Worm (Caenorhabditis elegans) whole organism, L1 larva: ENCODE results near the gene K08D8.3.

Experiments used
- elt-3 ChIP-seq, 6 experiments: fragments of 150-350 bp in 1 of 6; sonication (generic microtip); optimal IDR thresholded peaks; 2 replicates each; lab custom pipeline; 2017 to 2018; ENCODE audit warnings: missing biosample characterization in 6 of 6, missing genetic modification characterization in 6 of 6, inconsistent platforms in 1 of 6
- lin-15B ChIP-seq: fragments of 150-350 bp; sonication (generic microtip); optimal IDR thresholded peaks from 3 replicates; lab custom pipeline; 2014; ENCODE audit warnings: missing biosample characterization, missing genetic modification characterization
- lin-35 ChIP-seq, 2 experiments: fragments of 150-350 bp; optimal IDR thresholded peaks; 2 replicates each; lab custom pipeline; 2014; ENCODE audit warnings: missing biosample characterization in 2 of 2, missing genetic modification characterization in 2 of 2, missing genetic modification reagents in 2 of 2
- mab-9 ChIP-seq: fragments of 200-800 bp; sonication (Bioruptor generic); IDR thresholded peaks from 2 replicates; pipeline ENCODE4 v1.3.6; 2022; ENCODE audit warnings: missing genetic modification reagents, missing genetic modification characterization, missing compliant biosample characterization
- mdl-1 ChIP-seq, 2 experiments: fragments of 150-350 bp; optimal IDR thresholded peaks; 2 replicates each; lab custom pipeline; 2014 to 2017; ENCODE audit warnings: missing biosample characterization in 2 of 2, missing genetic modification characterization in 2 of 2, inconsistent platforms in 1 of 2
- snpc-4 ChIP-seq: fragments of 150-350 bp; optimal IDR thresholded peaks from 2 replicates; lab custom pipeline; 2014; ENCODE audit warnings: missing biosample characterization, missing genetic modification characterization
- sox-4 ChIP-seq: sonication (generic microtip); optimal IDR thresholded peaks from 2 replicates; lab custom pipeline; 2016; ENCODE audit warnings: missing genetic modification characterization, missing compliant biosample characterization
- ztf-11 ChIP-seq, 2 experiments: sonication (generic microtip); optimal IDR thresholded peaks; 2 replicates each; lab custom pipeline; 2016 to 2017; ENCODE audit warnings: missing genetic modification characterization in 2 of 2, missing biosample characterization in 1 of 2, missing compliant biosample characterization in 1 of 2

DNA sequence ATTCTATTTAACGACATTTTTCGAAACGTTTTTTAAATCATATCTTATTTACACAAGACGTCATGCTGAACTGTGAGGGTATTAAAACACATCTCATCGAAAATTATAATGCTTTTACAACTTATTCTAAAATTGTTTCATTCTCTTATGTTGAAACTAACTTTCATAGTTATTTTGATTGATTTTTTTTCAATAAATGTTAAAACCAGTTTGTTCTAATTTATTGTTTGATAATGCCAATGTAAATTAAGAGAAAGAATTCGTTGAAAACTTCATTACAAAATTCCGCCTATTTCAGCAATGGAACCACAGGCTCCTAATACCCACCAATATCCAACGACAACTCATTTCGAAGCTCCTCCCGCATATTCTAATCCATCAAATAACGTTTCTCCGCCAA, 11.5 kb downstream of the K08D8.3 start, which contains the start of gene K08D8.11:
- TF ChIP-seq snpc-4 (tag; lab: Kevin White, UChicago), result no peak
- no peak for TF ChIP-seq sox-4 (tag; lab: Kevin White, UChicago)
- no peak for TF ChIP-seq mdl-1 (tag; optimal IDR thresholded peaks at IDR 0.05; lab: Kevin White, UChicago)
- no peak for TF ChIP-seq elt-3 (tag; optimal IDR thresholded peaks at IDR 0.05; lab: Kevin White, UChicago)
- no peak for TF ChIP-seq ztf-11 (tag; optimal IDR thresholded peaks at IDR 0.05; lab: Kevin White, UChicago)
- no peak for TF ChIP-seq lin-15B (tag; lab: Kevin White, UChicago)
- TF ChIP-seq mab-9 (GFP tag; lab: Robert Waterston, UW), result no peak
- no peak for TF ChIP-seq lin-35 (GFP tag; optimal IDR thresholded peaks at IDR 0.05; lab: Kevin White, UChicago)
